Fruit fly (Drosophila melanogaster) whole organism, embryonic: ENCODE data around the gene Irbp18.

Source experiments
- CG10321 ChIP-seq: fragments of 200-800 bp; sonication (Bioruptor generic); IDR thresholded peaks from 2 replicates; pipeline ENCODE4 v1.3.6; 2022; ENCODE audit warnings: missing biosample characterization, missing genetic modification characterization
- CG12071 ChIP-seq: fragments of 200-800 bp; sonication (Bioruptor generic); optimal IDR thresholded peaks from 3 replicates; lab custom pipeline; 2018; ENCODE audit warnings: missing biosample characterization, mild to moderate bottlenecking, missing genetic modification characterization
- CG13296 ChIP-seq: fragments of 200-800 bp; sonication (Bioruptor generic); optimal IDR thresholded peaks from 3 replicates; lab custom pipeline; 2018; ENCODE audit warnings: missing biosample characterization, mild to moderate bottlenecking, missing genetic modification characterization
- CG13424 ChIP-seq: fragments of 200-800 bp; sonication (Bioruptor generic); optimal IDR thresholded peaks from 2 replicates; lab custom pipeline; 2019; ENCODE audit warnings: missing biosample characterization, mild to moderate bottlenecking, missing genetic modification characterization, moderate library complexity
- CG13894 ChIP-seq: fragments of 200-800 bp; sonication (Bioruptor generic); optimal IDR thresholded peaks from 3 replicates; lab custom pipeline; 2018; ENCODE audit warnings: missing biosample characterization, mild to moderate bottlenecking, missing genetic modification characterization, moderate library complexity
- CG14014 ChIP-seq: fragments of 200-800 bp; sonication (Bioruptor generic); IDR thresholded peaks from 2 replicates; pipeline ENCODE4 v1.3.6; 2022; ENCODE audit warnings: missing biosample characterization, missing genetic modification characterization
- CG1529 ChIP-seq: fragments of 200-800 bp; sonication (Bioruptor generic); optimal IDR thresholded peaks from 3 replicates; lab custom pipeline; 2018; ENCODE audit warnings: missing biosample characterization, missing genetic modification characterization
- CG17186 ChIP-seq: fragments of 200-800 bp; sonication (Bioruptor generic); optimal IDR thresholded peaks from 3 replicates; lab custom pipeline; 2017; ENCODE audit warnings: missing biosample characterization, missing genetic modification reagents, missing genetic modification characterization
- CG17568 ChIP-seq: fragments of 200-800 bp; sonication (Bioruptor generic); optimal IDR thresholded peaks from 2 replicates; lab custom pipeline; 2018; ENCODE audit warnings: missing biosample characterization, mild to moderate bottlenecking, missing genetic modification characterization, moderate library complexity
- CG18599 ChIP-seq: fragments of 200-800 bp; sonication (Bioruptor generic); optimal IDR thresholded peaks from 3 replicates; lab custom pipeline; 2017; ENCODE audit warnings: missing biosample characterization, missing genetic modification characterization, mild to moderate bottlenecking, moderate library complexity, missing genetic modification reagents
- CG2129 ChIP-seq: fragments of 200-800 bp; sonication (Bioruptor generic); IDR thresholded peaks from 2 replicates; pipeline ENCODE4 v1.3.6; 2022; ENCODE audit warnings: missing biosample characterization, missing genetic modification characterization; ENCODE audit not compliant: partially characterized antibody
- CG2202 ChIP-seq: fragments of 200-800 bp; sonication (Bioruptor generic); optimal IDR thresholded peaks from 2 replicates; lab custom pipeline; 2018; ENCODE audit warnings: missing biosample characterization, mild to moderate bottlenecking, missing genetic modification characterization
- CG2875 ChIP-seq: fragments of 200-800 bp; sonication (Bioruptor generic); optimal IDR thresholded peaks from 2 replicates; lab custom pipeline; 2017; ENCODE audit warnings: missing biosample characterization, mild to moderate bottlenecking, missing genetic modification characterization, missing genetic modification reagents
- CG2889 ChIP-seq: fragments of 200-800 bp; sonication (Bioruptor generic); IDR thresholded peaks from 3 replicates; pipeline ENCODE4 v1.3.6; 2022; ENCODE audit warnings: missing biosample characterization, missing genetic modification characterization
- CG3065 ChIP-seq: fragments of 200-800 bp; sonication (Bioruptor generic); optimal IDR thresholded peaks from 2 replicates; lab custom pipeline; 2016; ENCODE audit warnings: missing biosample characterization, missing genetic modification characterization
- CG32532 ChIP-seq: fragments of 200-800 bp; sonication (Bioruptor generic); IDR thresholded peaks from 2 replicates; pipeline ENCODE4 v1.3.6; 2022; ENCODE audit warnings: missing biosample characterization, missing genetic modification characterization
- CG3281 ChIP-seq: fragments of 200-800 bp; sonication (Bioruptor generic); optimal IDR thresholded peaks from 3 replicates; lab custom pipeline; 2017; ENCODE audit warnings: missing biosample characterization, mild to moderate bottlenecking, missing genetic modification characterization
- CG3407 ChIP-seq: fragments of 200-800 bp; sonication (Bioruptor generic); optimal IDR thresholded peaks from 2 replicates; lab custom pipeline; 2018; ENCODE audit warnings: missing biosample characterization, mild to moderate bottlenecking, missing genetic modification characterization
- CG3726 ChIP-seq: fragments of 200-800 bp; sonication (Bioruptor generic); IDR thresholded peaks from 3 replicates; pipeline ENCODE4, ENCODE4 v1.3.6; 2022; ENCODE audit warnings: missing biosample characterization, missing genetic modification characterization
- CG42726 ChIP-seq: fragments of 200-800 bp; sonication (Bioruptor generic); IDR thresholded peaks from 2 replicates; pipeline ENCODE4 v1.3.6; 2022; ENCODE audit warnings: missing biosample characterization, missing genetic modification characterization; ENCODE audit not compliant: partially characterized antibody
- CG4404 ChIP-seq: fragments of 200-800 bp; sonication (Bioruptor generic); IDR thresholded peaks from 2 replicates; pipeline ENCODE4 v1.3.6; 2022; ENCODE audit warnings: missing biosample characterization, missing genetic modification characterization
- CG4617 ChIP-seq: fragments of 200-800 bp; sonication (Bioruptor generic); optimal IDR thresholded peaks from 3 replicates; lab custom pipeline; 2016; ENCODE audit warnings: missing biosample characterization, missing genetic modification characterization, borderline replicate concordance
- CG5180 ChIP-seq: fragments of 200-800 bp; sonication (Bioruptor generic); optimal IDR thresholded peaks from 3 replicates; lab custom pipeline; 2017; ENCODE audit warnings: missing biosample characterization, missing genetic modification characterization, mild to moderate bottlenecking, moderate library complexity, missing genetic modification reagents
- CG7357 ChIP-seq: fragments of 200-800 bp; sonication (Bioruptor generic); IDR thresholded peaks from 3 replicates; pipeline ENCODE4 v1.3.6; 2022; ENCODE audit warnings: missing biosample characterization, missing genetic modification characterization
- CG7745 ChIP-seq: fragments of 200-800 bp; sonication (Bioruptor generic); optimal IDR thresholded peaks from 2 replicates; lab custom pipeline; 2018; ENCODE audit warnings: missing biosample characterization, mild to moderate bottlenecking, missing genetic modification characterization, moderate library complexity
- CG8089 ChIP-seq: fragments of 200-800 bp; sonication (Bioruptor generic); optimal IDR thresholded peaks from 3 replicates; lab custom pipeline; 2016; ENCODE audit warnings: missing biosample characterization, missing genetic modification characterization
- CG8765 ChIP-seq: fragments of 200-800 bp; sonication (Bioruptor generic); IDR thresholded peaks from 2 replicates; pipeline ENCODE4 v1.3.6; 2022; ENCODE audit warnings: missing biosample characterization, missing genetic modification characterization
- CG9437 ChIP-seq: fragments of 200-800 bp; sonication (Bioruptor generic); optimal IDR thresholded peaks from 2 replicates; lab custom pipeline; 2018; ENCODE audit warnings: missing biosample characterization, mild to moderate bottlenecking, missing genetic modification characterization
- CG9797 ChIP-seq: fragments of 200-800 bp; sonication (Bioruptor generic); optimal IDR thresholded peaks from 3 replicates; lab custom pipeline; 2018; ENCODE audit warnings: missing biosample characterization, mild to moderate bottlenecking, missing genetic modification characterization
- Gug ChIP-seq: fragments of 200-800 bp; sonication (Bioruptor generic); IDR thresholded peaks from 4 replicates; pipeline ENCODE4 v1.3.6; 2022; ENCODE audit warnings: missing biosample characterization, missing genetic modification characterization
- HmgD ChIP-seq: fragments of 200-800 bp; sonication (Bioruptor generic); optimal IDR thresholded peaks from 3 replicates; lab custom pipeline; 2016; ENCODE audit warnings: missing biosample characterization, missing genetic modification characterization
- MTF-1 ChIP-seq: fragments of 200-800 bp; sonication (Bioruptor generic); optimal IDR thresholded peaks from 2 replicates; lab custom pipeline; 2018; ENCODE audit warnings: missing biosample characterization, mild to moderate bottlenecking, missing genetic modification characterization, borderline replicate concordance
- Max ChIP-seq: fragments of 200-800 bp; sonication (Bioruptor generic); optimal IDR thresholded peaks from 2 replicates; lab custom pipeline; 2016; ENCODE audit warnings: missing biosample characterization, mild to moderate bottlenecking, missing genetic modification characterization
- Meics ChIP-seq: fragments of 200-800 bp; sonication (Bioruptor generic); optimal IDR thresholded peaks from 2 replicates; lab custom pipeline; 2017; ENCODE audit warnings: missing biosample characterization, mild to moderate bottlenecking, missing genetic modification characterization
- Oaz ChIP-seq: fragments of 200-800 bp; sonication (Bioruptor generic); IDR thresholded peaks from 2 replicates; pipeline ENCODE4 v1.3.6; 2022; ENCODE audit warnings: missing biosample characterization, missing genetic modification characterization
- PHDP ChIP-seq: fragments of 200-800 bp; sonication (Bioruptor generic); optimal IDR thresholded peaks from 3 replicates; lab custom pipeline; 2018; ENCODE audit warnings: missing biosample characterization, mild to moderate bottlenecking, missing genetic modification characterization, moderate library complexity
- ab ChIP-seq: fragments of 200-800 bp; sonication (Bioruptor generic); optimal IDR thresholded peaks from 2 replicates; lab custom pipeline; 2016; ENCODE audit warnings: missing biosample characterization, missing genetic modification characterization
- abd-A ChIP-seq: fragments of 200-800 bp; sonication (Bioruptor generic); optimal IDR thresholded peaks from 3 replicates; lab custom pipeline; 2019; ENCODE audit warnings: missing biosample characterization, mild to moderate bottlenecking, missing genetic modification characterization, moderate library complexity
- caup ChIP-seq: fragments of 200-800 bp; sonication (Bioruptor generic); optimal IDR thresholded peaks from 3 replicates; lab custom pipeline; 2017; ENCODE audit warnings: missing biosample characterization, mild to moderate bottlenecking, missing genetic modification characterization, moderate library complexity; ENCODE audit not compliant: severe bottlenecking
- crp ChIP-seq, 2 experiments: fragments of 200-800 bp; sonication (Bioruptor generic); optimal IDR thresholded peaks; 2 replicates in 1 of 2; 3 replicates in 1 of 2; lab custom pipeline; 2017; ENCODE audit warnings: missing biosample characterization in 2 of 2, missing genetic modification characterization in 2 of 2, mild to moderate bottlenecking in 1 of 2, moderate library complexity in 1 of 2
- esg ChIP-seq: fragments of 200-800 bp; sonication (Bioruptor generic); conservative IDR thresholded peaks from 2 replicates; pipeline ENCODE4 v1.3.6; 2022; ENCODE audit warnings: missing biosample characterization, missing genetic modification characterization
- fru ChIP-seq: fragments of >200 bp; optimal IDR thresholded peaks from 2 replicates; lab custom pipeline; 2017
- gfzf ChIP-seq: fragments of 200-800 bp; sonication (Bioruptor generic); optimal IDR thresholded peaks from 2 replicates; lab custom pipeline; 2016; ENCODE audit warnings: missing biosample characterization, mild to moderate bottlenecking, missing genetic modification characterization, moderate library complexity
- hbn ChIP-seq: fragments of 200-800 bp; sonication (Bioruptor generic); IDR thresholded peaks from 2 replicates; pipeline ENCODE4 v1.3.6; 2022; ENCODE audit warnings: missing biosample characterization, missing genetic modification characterization; ENCODE audit not compliant: partially characterized antibody
- hth ChIP-seq: fragments of >200 bp; optimal IDR thresholded peaks from 2 replicates; lab custom pipeline; 2017; ENCODE audit warnings: inconsistent platforms
- nau ChIP-seq: fragments of 200-800 bp; sonication (Bioruptor generic); optimal IDR thresholded peaks from 3 replicates; lab custom pipeline; 2017; ENCODE audit warnings: missing biosample characterization, mild to moderate bottlenecking, missing genetic modification characterization, missing genetic modification reagents
- slou ChIP-seq: fragments of 200-800 bp; sonication (Bioruptor generic); optimal IDR thresholded peaks from 3 replicates; lab custom pipeline; 2016; ENCODE audit warnings: missing biosample characterization, missing genetic modification characterization
- stc ChIP-seq: fragments of 200-800 bp; sonication (Bioruptor generic); IDR thresholded peaks from 2 replicates; pipeline ENCODE4 v1.3.6; 2022; ENCODE audit warnings: missing biosample characterization, missing genetic modification characterization
- tap ChIP-seq: fragments of 200-800 bp; optimal IDR thresholded peaks from 3 replicates; lab custom pipeline; 2019; ENCODE audit warnings: missing biosample characterization, mild to moderate bottlenecking, missing genetic modification characterization, moderate library complexity
- tx ChIP-seq: fragments of 200-800 bp; sonication (Bioruptor generic); optimal IDR thresholded peaks from 2 replicates; lab custom pipeline; 2016; ENCODE audit warnings: missing biosample characterization, missing genetic modification characterization
- zfh2 ChIP-seq: fragments of 200-800 bp; sonication (Bioruptor generic); optimal IDR thresholded peaks from 2 replicates; lab custom pipeline; 2016; ENCODE audit warnings: missing biosample characterization, missing genetic modification characterization

Irbp18 gene

dm6 chr3L:11049414-11049813 lies 48.6 kb downstream of the Irbp18 start (continued):
- TF ChIP-seq CG13296 (GFP tag; lab: Kevin White, UChicago) (peak; percentile 86), nau (peak; percentile 45), CG3065 (GFP tag; lab: Kevin White, UChicago) (no peak), PHDP (tag; lab: Kevin White, UChicago) (peak; percentile 12), CG8089 (GFP tag; lab: Kevin White, UChicago) (no peak), CG2889 (GFP tag; lab: Robert Waterston, UW) (no peak), CG5180 (GFP tag; lab: Kevin White, UChicago) (peak; percentile 51), Meics (GFP tag; lab: Kevin White, UChicago) (peak; percentile 54), CG9797 (GFP tag; lab: Kevin White, UChicago) (no peak), fru (lab: Kevin White, UChicago) (no peak), CG1529 (GFP tag; lab: Kevin White, UChicago) (no peak), CG18599 (peak; percentile 81), CG14014 (peak; percentile 13; the same call in 1 of the 2 replicates), HmgD (no peak), Max (GFP tag; lab: Kevin White, UChicago) (no peak), CG2202 (tag; lab: Kevin White, UChicago) (no peak), CG42726 (GFP tag; lab: Robert Waterston, UW) (no peak), esg (GFP tag; lab: Robert Waterston, UW) (no peak), tap (tag; lab: Kevin White, UChicago) (no peak), CG13894 (tag; lab: Kevin White, UChicago) (peak; percentile 54), CG3281 (GFP tag; lab: Kevin White, UChicago) (peak; percentile 64), CG7745 (tag; lab: Kevin White, UChicago) (no peak), abd-A (no peak), stc (GFP tag; lab: Robert Waterston, UW) (no peak), ab (GFP tag; lab: Kevin White, UChicago) (no peak), CG7357 (GFP tag; lab: Robert Waterston, UW) (no peak), crp (GFP tag; optimal IDR thresholded peaks at IDR 0.05; lab: Kevin White, UChicago) (no peak), CG3726 (GFP tag; lab: Robert Waterston, UW) (no peak), CG2875 (GFP tag; lab: Kevin White, UChicago) (no peak), slou (GFP tag; lab: Kevin White, UChicago) (no peak), CG8765 (GFP tag; lab: Robert Waterston, UW) (no peak), CG13424 (no peak), CG17568 (peak; percentile 27), Oaz (GFP tag; lab: Robert Waterston, UW) (no peak), Gug (GFP tag; lab: Robert Waterston, UW) (no peak), caup (peak; percentile 70), CG3407 (GFP tag; lab: Kevin White, UChicago) (no peak), CG10321 (no peak), hbn (GFP tag; lab: Robert Waterston, UW) (no peak), CG4617 (GFP tag; lab: Kevin White, UChicago) (no peak), tx (GFP tag; lab: Kevin White, UChicago) (no peak), CG2129 (GFP tag; lab: Robert Waterston, UW) (no peak), CG4404 (GFP tag; lab: Robert Waterston, UW) (no peak), hth (lab: Kevin White, UChicago) (no peak), MTF-1 (GFP tag; lab: Kevin White, UChicago) (peak; percentile 43), CG12071 (GFP tag; lab: Kevin White, UChicago) (peak; percentile 81), CG32532 (GFP tag; lab: Robert Waterston, UW) (no peak), CG9437 (GFP tag; lab: Kevin White, UChicago) (no peak), zfh2 (no peak), gfzf (GFP tag; lab: Kevin White, UChicago) (no peak), CG17186 (GFP tag; lab: Kevin White, UChicago) (no peak)
